Fruit fly (Drosophila melanogaster): ENCODE data around the gene CG9072.

DNA sequence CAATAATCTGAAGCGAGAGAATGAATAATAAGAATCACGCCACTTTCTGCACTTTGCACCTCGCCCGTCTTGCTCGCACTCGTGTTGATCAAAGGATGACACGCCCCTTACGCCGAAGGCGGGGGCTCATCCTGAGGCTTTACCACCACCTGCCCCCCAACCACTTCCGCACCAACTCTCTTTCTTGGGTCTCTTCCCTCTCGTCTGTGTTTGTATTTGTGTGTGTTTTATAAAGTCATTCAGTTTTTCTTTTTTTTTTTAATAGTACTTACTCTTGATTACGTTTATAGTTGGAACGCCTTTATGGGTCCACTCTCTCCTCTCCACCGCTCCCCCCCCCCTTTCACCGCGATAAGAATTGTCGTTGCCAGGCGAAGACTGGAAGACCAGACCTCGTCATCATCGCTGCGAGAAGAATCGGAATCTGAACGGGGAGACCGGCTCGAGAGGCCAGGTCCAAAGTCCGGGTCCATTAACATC lies 26.4 kb downstream of the CG9072 start:
- TF ChIP-seq pdm3 (GFP tag; optimal IDR thresholded peaks at IDR 0.05) (peak; percentile 86), CG11902 (GFP tag; optimal IDR thresholded peaks at IDR 0.05) (no peak), CG8119 (GFP tag; IDR thresholded peaks at IDR 0.05) (peak; percentile 91), Lpt (GFP tag; optimal IDR thresholded peaks at IDR 0.05) (peak; percentile 92), fd59A (GFP tag; optimal IDR thresholded peaks at IDR 0.05) (peak; percentile 91), Gug (GFP tag; IDR thresholded peaks at IDR 0.05) (peak; percentile 74)
